Fruit fly (Drosophila melanogaster): ENCODE measurements around the gene CG12279.

DNA sequence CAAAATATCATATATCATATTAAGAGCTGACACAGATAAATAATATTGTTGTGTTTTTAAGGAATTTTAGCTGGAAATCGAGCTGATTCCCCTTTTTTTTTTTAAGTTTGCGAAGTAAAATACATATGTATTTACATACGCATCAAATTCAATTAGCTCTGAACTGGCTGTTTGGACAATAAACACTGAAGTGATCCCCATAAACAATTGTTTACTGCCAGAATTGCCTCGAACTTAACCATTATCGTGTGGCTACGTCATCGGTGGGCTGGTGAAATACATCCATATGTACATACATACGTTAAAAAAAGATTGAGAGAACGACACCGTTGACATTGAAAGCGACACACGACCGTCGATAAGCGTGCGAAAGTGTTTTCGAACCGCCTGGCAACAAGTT, 11.4 kb downstream of the CG12279 start:
- TF ChIP-seq Snoo (tag; optimal IDR thresholded peaks at IDR 0.05) (no peak), D1 (tag; optimal IDR thresholded peaks at IDR 0.05) (no peak), EcR (GFP tag; optimal IDR thresholded peaks at IDR 0.05) (no peak), CG8159 (tag; optimal IDR thresholded peaks at IDR 0.05) (no peak), CG9948 (tag; optimal IDR thresholded peaks at IDR 0.05) (no peak), CG15710 (tag; optimal IDR thresholded peaks at IDR 0.05) (no peak), rn (GFP tag; IDR thresholded peaks at IDR 0.05) (no peak), CG32121 (GFP tag; IDR thresholded peaks at IDR 0.05) (no peak), Pif1B (GFP tag; optimal IDR thresholded peaks at IDR 0.05) (no peak)

Data from whole organism, pupa.